Worm (Caenorhabditis elegans): ENCODE measurements around the gene T19H5.6.

ce11 chrII:9501955-9502354 lies 31.9 kb upstream of the T19H5.6 start:
- no peak for TF ChIP-seq fos-1 (tag; optimal IDR thresholded peaks at IDR 0.05)
- TF ChIP-seq pha-4 (GFP tag; IDR thresholded peaks at IDR 0.05) = no peak
- TF ChIP-seq pha-4 (tag; optimal IDR thresholded peaks at IDR 0.05) = no peak
- TF ChIP-seq jun-1 (tag; optimal IDR thresholded peaks at IDR 0.05) = no peak
- no peak for TF ChIP-seq ztf-7 (tag; optimal IDR thresholded peaks at IDR 0.05)
- no peak for TF ChIP-seq fkh-10 (GFP tag; optimal IDR thresholded peaks at IDR 0.05)
- TF ChIP-seq R02D3.7 (tag; optimal IDR thresholded peaks at IDR 0.05) = no peak
- peak; percentile 91 for TF ChIP-seq nhr-6 (tag; optimal IDR thresholded peaks at IDR 0.05)
- TF ChIP-seq zip-11 (GFP tag; IDR thresholded peaks at IDR 0.05) = no peak
- no peak for TF ChIP-seq Y75B8A.6 (GFP tag; IDR thresholded peaks at IDR 0.05)
- TF ChIP-seq ces-1 (GFP tag; optimal IDR thresholded peaks at IDR 0.05) = no peak

All from whole organism, L4 larva.